Worm (Caenorhabditis elegans): ENCODE results near the gene F58A6.5.
A peak's percentile ranks its signal among the peaks of the same experiment; 100 is the strongest.
"Not testable (repeated sequence)": the region's sequence is repeated elsewhere in the genome, so short reads cannot be mapped to it uniquely, and the experiment has no call there.

Gene F58A6.5

ce11 chrII:5142619-5143018 is 5.6 kb downstream of the F58A6.5 start, which contains the start of gene F58A6.1:
Gene F58A6.1 (plus strand): TSS chrII:5142919.
- TF ChIP-seq him-1 (tag; optimal IDR thresholded peaks at IDR 0.05): no peak
- no peak for TF ChIP-seq dao-5 (tag; optimal IDR thresholded peaks at IDR 0.05)
- TF ChIP-seq W03F9.2 (tag; optimal IDR thresholded peaks at IDR 0.05): no peak

ce11 chrII:5141945-5142514 is 6.2 kb downstream of the F58A6.5 start, which contains the start of gene nas-29:
Gene nas-29 (minus strand): TSS chrII:5142036.
- no peak for TF ChIP-seq dao-5 (tag; optimal IDR thresholded peaks at IDR 0.05)
- no peak for TF ChIP-seq him-1 (tag; optimal IDR thresholded peaks at IDR 0.05)
- TF ChIP-seq W03F9.2 (tag; optimal IDR thresholded peaks at IDR 0.05): peak; percentile 9

- TF ChIP-seq dao-5 (tag; optimal IDR thresholded peaks at IDR 0.05) (no peak), W03F9.2 (tag; optimal IDR thresholded peaks at IDR 0.05) (no peak), him-1 (tag; optimal IDR thresholded peaks at IDR 0.05) (no peak)
Measured at ce11 chrII:5136296-5136767, 11.9 kb downstream of the F58A6.5 start, which contains the start of gene F58A6.2. Gene F58A6.2 (plus strand): TSS chrII:5136717.

- TF ChIP-seq W03F9.2 (tag; optimal IDR thresholded peaks at IDR 0.05) (no peak), dao-5 (tag; optimal IDR thresholded peaks at IDR 0.05) (no peak), him-1 (tag; optimal IDR thresholded peaks at IDR 0.05) (no peak)
Measured at ce11 chrII:5131800-5132199, 16.4 kb downstream of the F58A6.5 start.

- TF ChIP-seq W03F9.2 (tag; optimal IDR thresholded peaks at IDR 0.05) (no peak), dao-5 (tag; optimal IDR thresholded peaks at IDR 0.05) (no peak), him-1 (tag; optimal IDR thresholded peaks at IDR 0.05) (no peak)
Measured at ce11 chrII:5130081-5130480, 18.2 kb downstream of the F58A6.5 start, which contains the start of gene lgc-56. Gene lgc-56 (plus strand): TSS chrII:5130381.

- TF ChIP-seq dao-5 (tag; optimal IDR thresholded peaks at IDR 0.05) (no peak), W03F9.2 (tag; optimal IDR thresholded peaks at IDR 0.05) (no peak), him-1 (tag; optimal IDR thresholded peaks at IDR 0.05) (no peak)
Measured at ce11 chrII:5120612-5121011, 27.6 kb downstream of the F58A6.5 start.

ce11 chrII:5115733-5116132 is 32.5 kb downstream of the F58A6.5 start, which contains the start of gene srsy-1:
Gene srsy-1 (plus strand): TSS chrII:5116033.
- TF ChIP-seq him-1 (tag; optimal IDR thresholded peaks at IDR 0.05) (no peak), W03F9.2 (tag; optimal IDR thresholded peaks at IDR 0.05) (no peak), dao-5 (tag; optimal IDR thresholded peaks at IDR 0.05) (no peak)

- TF ChIP-seq dao-5, him-1, W03F9.2 (tag; optimal IDR thresholded peaks at IDR 0.05): not testable (repeated sequence)
Measured at ce11 chrII:5115235-5115634, 33.0 kb downstream of the F58A6.5 start, which contains the start of gene msp-74. Gene msp-74 (minus strand): TSS chrII:5115335.

ce11 chrII:5112082-5112481 is 36.2 kb downstream of the F58A6.5 start, which contains the start of gene F09C12.8:
Gene F09C12.8 (plus strand): TSS chrII:5112382.
- no peak for TF ChIP-seq dao-5 (tag; optimal IDR thresholded peaks at IDR 0.05)
- no peak for TF ChIP-seq W03F9.2 (tag; optimal IDR thresholded peaks at IDR 0.05)
- no peak for TF ChIP-seq him-1 (tag; optimal IDR thresholded peaks at IDR 0.05)

ce11 chrII:5109693-5110092 is 38.6 kb downstream of the F58A6.5 start, which contains the start of gene F09C12.2:
Gene F09C12.2 (plus strand): TSS chrII:5110012.
- TF ChIP-seq dao-5 (tag; optimal IDR thresholded peaks at IDR 0.05) (no peak), W03F9.2 (tag; optimal IDR thresholded peaks at IDR 0.05) (no peak), him-1 (tag; optimal IDR thresholded peaks at IDR 0.05) (no peak)

ce11 chrII:5105020-5105419 is 43.2 kb downstream of the F58A6.5 start:
- TF ChIP-seq W03F9.2 (tag; optimal IDR thresholded peaks at IDR 0.05): peak; percentile 32
- TF ChIP-seq him-1 (tag; optimal IDR thresholded peaks at IDR 0.05): peak; percentile 86
- peak; percentile 76 for TF ChIP-seq dao-5 (tag; optimal IDR thresholded peaks at IDR 0.05)

- TF ChIP-seq W03F9.2 (tag; optimal IDR thresholded peaks at IDR 0.05): no peak
- TF ChIP-seq him-1 (tag; optimal IDR thresholded peaks at IDR 0.05): no peak
- TF ChIP-seq dao-5 (tag; optimal IDR thresholded peaks at IDR 0.05): no peak
Measured at ce11 chrII:5103784-5104457, 44.3 kb downstream of the F58A6.5 start, which contains the start of the genes C04G6.11 and mpk-2. Gene C04G6.11 (minus strand): TSS chrII:5103834. Gene mpk-2 (plus strand): TSS chrII:5104118.

ce11 chrII:5103189-5103588 is 45.1 kb downstream of the F58A6.5 start:
- TF ChIP-seq dao-5 (tag; optimal IDR thresholded peaks at IDR 0.05) (no peak), W03F9.2 (tag; optimal IDR thresholded peaks at IDR 0.05) (no peak), him-1 (tag; optimal IDR thresholded peaks at IDR 0.05) (no peak)

- TF ChIP-seq him-1 (tag; optimal IDR thresholded peaks at IDR 0.05) (no peak), W03F9.2 (tag; optimal IDR thresholded peaks at IDR 0.05) (no peak), dao-5 (tag; optimal IDR thresholded peaks at IDR 0.05) (no peak)
Measured at ce11 chrII:5101701-5102100, 46.5 kb downstream of the F58A6.5 start, which contains the start of the genes idpb-3 and idpb-1. Gene idpb-3 (minus strand): TSS chrII:5101801. Gene idpb-1 (plus strand): TSS chrII:5101984.
